Fruit fly (Drosophila melanogaster) whole organism, prepupa: ENCODE measurements around the gene CG13679.

Experiments
- CG1621 ChIP-seq: fragments of 200-800 bp; sonication (Bioruptor generic); optimal IDR thresholded peaks from 3 replicates; lab custom pipeline; 2018; ENCODE audit warnings: missing biosample characterization, mild to moderate bottlenecking, missing genetic modification characterization
- CG31627 ChIP-seq: fragments of 200-800 bp; sonication (Bioruptor generic); optimal IDR thresholded peaks from 3 replicates; lab custom pipeline; 2016; ENCODE audit warnings: missing biosample characterization, missing genetic modification characterization
- CG34406 ChIP-seq: fragments of 200-800 bp; sonication (Bioruptor generic); optimal IDR thresholded peaks from 3 replicates; lab custom pipeline; 2016; ENCODE audit warnings: missing biosample characterization, missing genetic modification characterization
- CG6792 ChIP-seq: fragments of 200-800 bp; sonication (Bioruptor generic); optimal IDR thresholded peaks from 3 replicates; lab custom pipeline; 2016; ENCODE audit warnings: missing biosample characterization, missing genetic modification characterization
- CG6854 ChIP-seq: fragments of 200-800 bp; sonication (Bioruptor generic); optimal IDR thresholded peaks from 2 replicates; lab custom pipeline; 2017; ENCODE audit warnings: missing biosample characterization, mild to moderate bottlenecking, missing genetic modification characterization
- CG8319 ChIP-seq: fragments of 200-800 bp; sonication (Bioruptor generic); optimal IDR thresholded peaks from 3 replicates; lab custom pipeline; 2016; ENCODE audit warnings: missing biosample characterization, missing genetic modification characterization
- Eip75B ChIP-seq: fragments of 200-800 bp; sonication (Bioruptor generic); optimal IDR thresholded peaks from 3 replicates; lab custom pipeline; 2016; ENCODE audit warnings: missing biosample characterization, missing genetic modification characterization
- Gug ChIP-seq: fragments of 200-800 bp; sonication (Bioruptor generic); IDR thresholded peaks from 2 replicates; pipeline ENCODE4 v1.3.6; 2022; ENCODE audit warnings: missing biosample characterization, missing genetic modification characterization
- fkh ChIP-seq: fragments of 200-800 bp; sonication (Bioruptor generic); optimal IDR thresholded peaks from 3 replicates; lab custom pipeline; 2017; ENCODE audit warnings: missing biosample characterization, mild to moderate bottlenecking, missing genetic modification characterization, moderate library complexity

- no peak for TF ChIP-seq Gug (GFP tag; lab: Robert Waterston, UW)
- no peak for TF ChIP-seq CG1621 (tag; lab: Kevin White, UChicago)
- no peak for TF ChIP-seq CG8319 (GFP tag; lab: Kevin White, UChicago)
- no peak for TF ChIP-seq Eip75B (GFP tag; lab: Kevin White, UChicago)
- no peak for TF ChIP-seq CG34406
- TF ChIP-seq fkh (GFP tag; lab: Kevin White, UChicago), result no peak
- no peak for TF ChIP-seq CG31627
- no peak for TF ChIP-seq CG6792 (GFP tag; lab: Kevin White, UChicago)
- no peak for TF ChIP-seq CG6854 (GFP tag; lab: Kevin White, UChicago)
Observed at dm6 chr3L:8175818-8176217, 26.8 kb upstream of the CG13679 start, which contains the start of gene RecQ4.
